Comparison of ENCODE assay signal across 8 worm cellular contexts in genomic region chrII:13030567-13031188, ce11.
A peak's percentile ranks its signal among the peaks of the same experiment; 100 is the strongest.
TF ChIP-seq lines count a peak whose summit lies in the region.

No protein-coding gene starts in this region.

TF ChIP-seq in whole organism, L1 larva, 84 proteins besides CTCF, POLR2A, EP300 and RAD21 (continues in another document):
- TF ChIP-seq lin-39 (tag; optimal IDR thresholded peaks at IDR 0.05; lab: Kevin White, UChicago) (no peak), blmp-1 (tag; optimal IDR thresholded peaks at IDR 0.05; lab: Kevin White, UChicago) (peak; percentile 67), dsc-1 (tag; optimal IDR thresholded peaks at IDR 0.05; lab: Kevin White, UChicago) (peak; percentile 13), hpl-2 (GFP tag; optimal IDR thresholded peaks at IDR 0.05; lab: Kevin White, UChicago) (no peak), nhr-71 (tag; optimal IDR thresholded peaks at IDR 0.05; lab: Kevin White, UChicago) (peak; percentile 65), nhr-19 (GFP tag; conservative IDR thresholded peaks at IDR 0.05; lab: Robert Waterston, UW) (no peak), nhr-20 (tag; optimal IDR thresholded peaks at IDR 0.05; lab: Kevin White, UChicago) (peak; percentile 69), nhr-47 (tag; optimal IDR thresholded peaks at IDR 0.05; lab: Kevin White, UChicago) (peak; percentile 37), mab-9 (GFP tag; IDR thresholded peaks at IDR 0.05; lab: Robert Waterston, UW) (no peak), sptf-1 (tag; optimal IDR thresholded peaks at IDR 0.05; lab: Kevin White, UChicago) (no peak), C16A3.4 (tag; optimal IDR thresholded peaks at IDR 0.05; lab: Kevin White, UChicago) (peak; percentile 47), lin-15B (tag; optimal IDR thresholded peaks at IDR 0.05; lab: Kevin White, UChicago) (no peak)

TF ChIP-seq in whole organism, L2 larva, 48 proteins besides CTCF, POLR2A, EP300 and RAD21 (continues in another document):
- no peak for TF ChIP-seq nhr-77 (tag; optimal IDR thresholded peaks at IDR 0.05; lab: Kevin White, UChicago)
- TF ChIP-seq crh-2 (tag; optimal IDR thresholded peaks at IDR 0.05; lab: Kevin White, UChicago) = peak; percentile 64
- TF ChIP-seq sma-3 (GFP tag; optimal IDR thresholded peaks at IDR 0.05; lab: Kevin White, UChicago) = peak; percentile 35
- peak; percentile 14 for TF ChIP-seq gmeb-1 (tag; optimal IDR thresholded peaks at IDR 0.05; lab: Kevin White, UChicago)
- peak; percentile 53 for TF ChIP-seq sma-9 (GFP tag; optimal IDR thresholded peaks at IDR 0.05; lab: Kevin White, UChicago)
- TF ChIP-seq sma-9 (tag; optimal IDR thresholded peaks at IDR 0.05; lab: Kevin White, UChicago) = no peak
- no peak for TF ChIP-seq zag-1 (tag; optimal IDR thresholded peaks at IDR 0.05; lab: Kevin White, UChicago)
- TF ChIP-seq fos-1 (tag; optimal IDR thresholded peaks at IDR 0.05; lab: Kevin White, UChicago) = peak; percentile 66
- no peak for TF ChIP-seq ztf-1 (GFP tag; conservative IDR thresholded peaks at IDR 0.05; lab: Robert Waterston, UW)
- TF ChIP-seq unc-55 (GFP tag; optimal IDR thresholded peaks at IDR 0.05; lab: Kevin White, UChicago) = peak; percentile 44
- peak; percentile 66 for TF ChIP-seq blmp-1 (tag; optimal IDR thresholded peaks at IDR 0.05; lab: Kevin White, UChicago; ENCODE audit: insufficient read depth)

TF ChIP-seq in whole organism, L3 larva, 47 proteins besides CTCF, POLR2A, EP300 and RAD21 (continues in another document):
- peak; percentile 84 for TF ChIP-seq nhr-25 (tag; optimal IDR thresholded peaks at IDR 0.05; lab: Kevin White, UChicago)
- TF ChIP-seq lsy-12 (tag; optimal IDR thresholded peaks at IDR 0.05; lab: Kevin White, UChicago) = peak; percentile 28
- peak; percentile 50 for TF ChIP-seq lin-39 (tag; optimal IDR thresholded peaks at IDR 0.05; lab: Kevin White, UChicago)
- no peak for TF ChIP-seq egl-5 (tag; optimal IDR thresholded peaks at IDR 0.05; lab: Kevin White, UChicago)
- TF ChIP-seq nhr-237 (tag; optimal IDR thresholded peaks at IDR 0.05; lab: Kevin White, UChicago) = no peak
- peak; percentile 53 for TF ChIP-seq nhr-43 (tag; optimal IDR thresholded peaks at IDR 0.05; lab: Kevin White, UChicago; ENCODE audit: poor library complexity, severe bottlenecking)
- TF ChIP-seq ceh-28 (tag; optimal IDR thresholded peaks at IDR 0.05; lab: Kevin White, UChicago) = peak; percentile 23
- peak; percentile 45 for TF ChIP-seq snpc-4 (tag; optimal IDR thresholded peaks at IDR 0.05; lab: Kevin White, UChicago)
- no peak for TF ChIP-seq sea-2 (GFP tag; optimal IDR thresholded peaks at IDR 0.05; lab: Kevin White, UChicago)
- no peak for TF ChIP-seq zag-1 (tag; optimal IDR thresholded peaks at IDR 0.05; lab: Kevin White, UChicago)
- peak; percentile 83 for TF ChIP-seq nfya-1 (tag; optimal IDR thresholded peaks at IDR 0.05; lab: Kevin White, UChicago; ENCODE audit: insufficient read depth)

TF ChIP-seq in whole organism, L4 larva, 104 proteins besides CTCF, POLR2A, EP300 and RAD21 (continues in another document):
- TF ChIP-seq zfp-3 (GFP tag; conservative IDR thresholded peaks at IDR 0.05; lab: Robert Waterston, UW) (no peak), hif-1 (tag; optimal IDR thresholded peaks at IDR 0.05; lab: Kevin White, UChicago) (peak in 1 of 2 experiments; percentile 49), daf-16 (GFP tag; optimal IDR thresholded peaks at IDR 0.05; lab: Kevin White, UChicago) (no peak), daf-16 (tag; optimal IDR thresholded peaks at IDR 0.05; lab: Kevin White, UChicago) (peak; percentile 3), nhr-42 (GFP tag; IDR thresholded peaks at IDR 0.05; lab: Robert Waterston, UW) (no peak), mxl-3 (GFP tag; optimal IDR thresholded peaks at IDR 0.05; lab: Kevin White, UChicago) (peak; percentile 83), Y48G9A.11 (GFP tag; IDR thresholded peaks at IDR 0.05; lab: Robert Waterston, UW) (no peak), lin-39 (tag; optimal IDR thresholded peaks at IDR 0.05; lab: Kevin White, UChicago) (no peak), hmg-1.1 (GFP tag; IDR thresholded peaks at IDR 0.05; lab: Robert Waterston, UW) (peak; percentile 35; the same call in 1 of the 2 replicates), snpc-1.2 (GFP tag; IDR thresholded peaks at IDR 0.05; lab: Robert Waterston, UW) (no peak), unc-39 (tag; optimal IDR thresholded peaks at IDR 0.05; lab: Kevin White, UChicago) (no peak), nhr-25 (tag; optimal IDR thresholded peaks at IDR 0.05; lab: Kevin White, UChicago; ENCODE audit: borderline replicate concordance, insufficient read depth) (peak; percentile 82)

TF ChIP-seq in whole organism, late embryonic, 69 proteins besides CTCF, POLR2A, EP300 and RAD21 (continues in another document):
- TF ChIP-seq ceh-22 (tag; optimal IDR thresholded peaks at IDR 0.05; lab: Kevin White, UChicago) = no peak
- TF ChIP-seq tbx-2 (tag; optimal IDR thresholded peaks at IDR 0.05; lab: Kevin White, UChicago) = peak; percentile 55
- TF ChIP-seq nfya-1 (tag; optimal IDR thresholded peaks at IDR 0.05; lab: Kevin White, UChicago) = peak; percentile 80
- no peak for TF ChIP-seq ztf-16 (tag; optimal IDR thresholded peaks at IDR 0.05; lab: Kevin White, UChicago)
- TF ChIP-seq unc-55 (GFP tag; optimal IDR thresholded peaks at IDR 0.05; lab: Kevin White, UChicago) = peak; percentile 39
- peak; percentile 69 for TF ChIP-seq dve-1 (tag; optimal IDR thresholded peaks at IDR 0.05; lab: Kevin White, UChicago)
- peak; percentile 4 for TF ChIP-seq ceh-2 (tag; optimal IDR thresholded peaks at IDR 0.05; lab: Kevin White, UChicago)
- no peak for TF ChIP-seq hlh-30 (tag; optimal IDR thresholded peaks at IDR 0.05; lab: Kevin White, UChicago; ENCODE audit: insufficient read depth)
- TF ChIP-seq ceh-31 (tag; optimal IDR thresholded peaks at IDR 0.05; lab: Kevin White, UChicago) = peak; percentile 18
- TF ChIP-seq nhr-11 (tag; optimal IDR thresholded peaks at IDR 0.05; lab: Kevin White, UChicago) = no peak
- TF ChIP-seq ceh-18 (tag; optimal IDR thresholded peaks at IDR 0.05; lab: Kevin White, UChicago) = peak; percentile 50
- no peak for TF ChIP-seq syd-9 (tag; optimal IDR thresholded peaks at IDR 0.05; lab: Kevin White, UChicago)

TF ChIP-seq in whole organism, midembryonic, 9 proteins besides CTCF, POLR2A, EP300 and RAD21:
- TF ChIP-seq flt-1 (GFP tag; IDR thresholded peaks at IDR 0.05; lab: Robert Waterston, UW) (no peak), klf-2 (GFP tag; conservative IDR thresholded peaks at IDR 0.05; lab: Robert Waterston, UW) (no peak), cog-1 (tag; optimal IDR thresholded peaks at IDR 0.05; lab: Kevin White, UChicago) (peak; percentile 35), T22C8.4 (GFP tag; IDR thresholded peaks at IDR 0.05; lab: Robert Waterston, UW) (no peak), med-1 (GFP tag; optimal IDR thresholded peaks at IDR 0.05; lab: Kevin White, UChicago; ENCODE audit: insufficient read depth) (no peak), tab-1 (GFP tag; IDR thresholded peaks at IDR 0.05; lab: Robert Waterston, UW) (no peak), ztf-29 (GFP tag; IDR thresholded peaks at IDR 0.05; lab: Robert Waterston, UW) (no peak), ref-1 (GFP tag; conservative IDR thresholded peaks at IDR 0.05; lab: Robert Waterston, UW) (no peak)

TF ChIP-seq in whole organism, mixed stage, embryonic, 35 proteins besides CTCF, POLR2A, EP300 and RAD21 (continues in another document):
- peak; percentile 33 for TF ChIP-seq mab-5 (tag; optimal IDR thresholded peaks at IDR 0.05; lab: Kevin White, UChicago)
- TF ChIP-seq unc-120 (tag; optimal IDR thresholded peaks at IDR 0.05; lab: Kevin White, UChicago; ENCODE audit: poor library complexity, severe bottlenecking) = peak; percentile 65
- peak; percentile 3 for TF ChIP-seq ham-2 (GFP tag; optimal IDR thresholded peaks at IDR 0.05; lab: Kevin White, UChicago)
- TF ChIP-seq ceh-83 (GFP tag; optimal IDR thresholded peaks at IDR 0.05; lab: Kevin White, UChicago) = no peak
- TF ChIP-seq unc-39 (tag; optimal IDR thresholded peaks at IDR 0.05; lab: Kevin White, UChicago) = no peak
- TF ChIP-seq lsy-2 (tag; optimal IDR thresholded peaks at IDR 0.05; lab: Kevin White, UChicago) = peak; percentile 31
- peak; percentile 20 for TF ChIP-seq elt-1 (tag; optimal IDR thresholded peaks at IDR 0.05; lab: Kevin White, UChicago; ENCODE audit: borderline replicate concordance, insufficient read depth)
- TF ChIP-seq ces-1 (GFP tag; optimal IDR thresholded peaks at IDR 0.05; lab: Kevin White, UChicago) = peak; percentile 18
- TF ChIP-seq ceh-43 (GFP tag; optimal IDR thresholded peaks at IDR 0.05; lab: Kevin White, UChicago) = no peak
- TF ChIP-seq nhr-28 (tag; optimal IDR thresholded peaks at IDR 0.05; lab: Kevin White, UChicago) = no peak
- no peak for TF ChIP-seq flh-1 (GFP tag; optimal IDR thresholded peaks at IDR 0.05; lab: Kevin White, UChicago)
- peak; percentile 37 for TF ChIP-seq nhr-237 (tag; optimal IDR thresholded peaks at IDR 0.05; lab: Kevin White, UChicago)
- TF ChIP-seq pha-4 (tag; optimal IDR thresholded peaks at IDR 0.05; lab: Kevin White, UChicago) = peak; percentile 39
- peak; percentile 53 for TF ChIP-seq lin-13 (tag; optimal IDR thresholded peaks at IDR 0.05; lab: Kevin White, UChicago)
- no peak for TF ChIP-seq cnd-1 (tag; optimal IDR thresholded peaks at IDR 0.05; lab: Kevin White, UChicago)
- TF ChIP-seq mep-1 (tag; optimal IDR thresholded peaks at IDR 0.05; lab: Kevin White, UChicago) = peak; percentile 40

TF ChIP-seq in whole organism, young adult, 124 proteins besides CTCF, POLR2A, EP300 and RAD21 (continues in another document):
- peak; percentile 28; the same call in 1 of the 2 replicates for TF ChIP-seq F33H1.4 (GFP tag; IDR thresholded peaks at IDR 0.05; lab: Robert Waterston, UW)
- TF ChIP-seq ceh-58 (GFP tag; IDR thresholded peaks at IDR 0.05; lab: Robert Waterston, UW) = no peak
- no peak for TF ChIP-seq athp-1 (tag; optimal IDR thresholded peaks at IDR 0.05; lab: Kevin White, UChicago)
- TF ChIP-seq nfyb-1 (GFP tag; IDR thresholded peaks at IDR 0.05; lab: Robert Waterston, UW) = no peak
- no peak for TF ChIP-seq ceh-91 (GFP tag; IDR thresholded peaks at IDR 0.05; lab: Robert Waterston, UW)
- peak; percentile 3 for TF ChIP-seq ZK185.1 (tag; optimal IDR thresholded peaks at IDR 0.05; lab: Kevin White, UChicago; ENCODE audit: poor library complexity, severe bottlenecking)
- TF ChIP-seq fkh-3 (tag; optimal IDR thresholded peaks at IDR 0.05; lab: Kevin White, UChicago) = no peak
- TF ChIP-seq Y67H2A.10 (GFP tag; conservative IDR thresholded peaks at IDR 0.05; lab: Robert Waterston, UW) = no peak
- TF ChIP-seq Y53G8AR.9 (GFP tag; conservative IDR thresholded peaks at IDR 0.05; lab: Robert Waterston, UW) = no peak
- TF ChIP-seq B0336.3 (GFP tag; IDR thresholded peaks at IDR 0.05; lab: Robert Waterston, UW) = no peak
- TF ChIP-seq K11D2.4 (GFP tag; IDR thresholded peaks at IDR 0.05; lab: Robert Waterston, UW) = no peak
- no peak for TF ChIP-seq lsy-27 (tag; optimal IDR thresholded peaks at IDR 0.05; lab: Kevin White, UChicago; ENCODE audit: borderline replicate concordance, insufficient read depth)
- no peak for TF ChIP-seq sptf-2 (GFP tag; optimal IDR thresholded peaks at IDR 0.05; lab: Kevin White, UChicago)
- TF ChIP-seq mcd-1 (GFP tag; IDR thresholded peaks at IDR 0.05; lab: Robert Waterston, UW) = peak; percentile 34
- no peak for TF ChIP-seq snpc-4 (GFP tag; optimal IDR thresholded peaks at IDR 0.05; lab: Kevin White, UChicago)
- TF ChIP-seq snpc-4 (tag; optimal IDR thresholded peaks at IDR 0.05; lab: Kevin White, UChicago) = peak in 2 of 4 experiments; percentile 4 to 5
- TF ChIP-seq tlf-1 (GFP tag; optimal IDR thresholded peaks at IDR 0.05; lab: Kevin White, UChicago) = no peak
- TF ChIP-seq bed-2 (GFP tag; IDR thresholded peaks at IDR 0.05; lab: Robert Waterston, UW) = no peak
